Worm (Caenorhabditis elegans) whole organism, L3 larva: ENCODE results near the gene F44E7.9.

Experiments
- egl-27 ChIP-seq: sonication (generic microtip); optimal IDR thresholded peaks from 4 replicates; lab custom pipeline; 2017; ENCODE audit warnings: missing biosample characterization, missing genetic modification reagents, missing genetic modification characterization
- fkh-10 ChIP-seq: sonication (generic microtip); optimal IDR thresholded peaks from 2 replicates; lab custom pipeline; 2017; ENCODE audit warnings: missing biosample characterization, missing genetic modification reagents, missing genetic modification characterization
- mdl-1 ChIP-seq: fragments of 150-350 bp; optimal IDR thresholded peaks from 2 replicates; lab custom pipeline; 2014; ENCODE audit warnings: missing biosample characterization, missing genetic modification characterization
- nhr-11 ChIP-seq: fragments of 150-350 bp; optimal IDR thresholded peaks from 2 replicates; lab custom pipeline; 2014; ENCODE audit warnings: missing biosample characterization, missing genetic modification characterization
- nhr-237 ChIP-seq: fragments of 150-350 bp; optimal IDR thresholded peaks from 2 replicates; lab custom pipeline; 2014; ENCODE audit warnings: missing biosample characterization, missing genetic modification characterization
- nhr-25 ChIP-seq: sonication (generic microtip); optimal IDR thresholded peaks from 2 replicates; lab custom pipeline; 2017; ENCODE audit warnings: missing biosample characterization, missing genetic modification characterization
- nhr-77 ChIP-seq: fragments of 150-350 bp; optimal IDR thresholded peaks from 2 replicates; lab custom pipeline; 2014; ENCODE audit warnings: missing biosample characterization, missing genetic modification characterization
- pha-4 ChIP-seq: fragments of 150-350 bp; optimal IDR thresholded peaks from 2 replicates; lab custom pipeline; 2014; ENCODE audit warnings: missing biosample characterization, missing genetic modification reagents, missing genetic modification characterization
- unc-62 ChIP-seq: fragments of 150-350 bp; sonication (generic microtip); optimal IDR thresholded peaks from 4 replicates; lab custom pipeline; 2014; ENCODE audit warnings: missing biosample characterization, missing genetic modification reagents, missing genetic modification characterization
- ztf-11 ChIP-seq: fragments of 150-350 bp; optimal IDR thresholded peaks from 2 replicates; lab custom pipeline; 2014; ENCODE audit warnings: missing biosample characterization, missing genetic modification characterization

DNA sequence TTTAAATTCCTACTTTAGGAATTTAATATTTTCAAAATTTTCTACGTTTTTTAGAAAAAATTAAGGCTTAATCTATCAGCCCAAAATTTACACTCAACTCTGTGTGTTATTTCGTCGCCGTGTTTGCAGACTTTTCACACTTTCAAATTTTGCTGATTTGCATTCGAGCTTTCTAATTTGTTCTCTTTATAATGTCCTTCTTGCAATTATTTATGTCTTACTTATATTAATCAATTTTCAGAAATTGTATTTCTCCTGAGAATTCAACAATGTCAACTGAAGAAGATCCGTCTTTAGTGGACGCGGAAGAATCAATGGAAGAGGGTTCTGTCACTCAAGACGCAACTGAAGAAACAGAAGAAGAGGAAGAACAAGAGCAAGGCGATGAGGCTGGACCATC is 35.6 kb downstream of the F44E7.9 start, which contains the start of gene let-418:
- no peak for TF ChIP-seq nhr-11 (tag; lab: Kevin White, UChicago)
- no peak for TF ChIP-seq fkh-10
- no peak for TF ChIP-seq ztf-11 (tag; lab: Kevin White, UChicago)
- no peak for TF ChIP-seq nhr-77 (tag; lab: Kevin White, UChicago)
- no peak for TF ChIP-seq pha-4
- TF ChIP-seq unc-62 (GFP tag; lab: Kevin White, UChicago) = no peak
- no peak for TF ChIP-seq nhr-237
- TF ChIP-seq mdl-1 = no peak
- no peak for TF ChIP-seq egl-27 (tag; lab: Kevin White, UChicago)
- TF ChIP-seq nhr-25 (tag; lab: Kevin White, UChicago) = no peak
